Fruit fly (Drosophila melanogaster) whole organism, embryonic: ENCODE data around the gene CG13921.

Experiments
- CG10959 ChIP-seq: fragments of 200-800 bp; sonication (Bioruptor generic); IDR thresholded peaks from 2 replicates; pipeline ENCODE4 v1.3.6; 2022; ENCODE audit warnings: missing biosample characterization, missing genetic modification characterization
- CG11695 ChIP-seq: fragments of 200-800 bp; sonication (Bioruptor generic); IDR thresholded peaks from 3 replicates; pipeline ENCODE4 v1.3.6; 2022; ENCODE audit warnings: missing biosample characterization, missing genetic modification characterization
- CG14014 ChIP-seq: fragments of 200-800 bp; sonication (Bioruptor generic); IDR thresholded peaks from 2 replicates; pipeline ENCODE4 v1.3.6; 2022; ENCODE audit warnings: missing biosample characterization, missing genetic modification characterization
- CG15011 ChIP-seq: fragments of 200-800 bp; sonication (Bioruptor generic); optimal IDR thresholded peaks from 3 replicates; lab custom pipeline; 2018; ENCODE audit warnings: missing biosample characterization, mild to moderate bottlenecking, missing genetic modification characterization
- CG15696 ChIP-seq: fragments of 200-800 bp; sonication (Bioruptor generic); optimal IDR thresholded peaks from 2 replicates; lab custom pipeline; 2019; ENCODE audit warnings: missing biosample characterization, mild to moderate bottlenecking, missing genetic modification characterization, moderate library complexity
- CG17912 ChIP-seq: fragments of 200-800 bp; sonication (Bioruptor generic); optimal IDR thresholded peaks from 2 replicates; lab custom pipeline; 2018; ENCODE audit warnings: missing biosample characterization, mild to moderate bottlenecking, missing genetic modification characterization
- CG18764 ChIP-seq: fragments of 200-800 bp; sonication (Bioruptor generic); optimal IDR thresholded peaks from 3 replicates; lab custom pipeline; 2016; ENCODE audit warnings: missing biosample characterization, missing genetic modification characterization
- CG2678 ChIP-seq: fragments of 200-800 bp; sonication (Bioruptor generic); optimal IDR thresholded peaks from 3 replicates; lab custom pipeline; 2019; ENCODE audit warnings: missing biosample characterization, mild to moderate bottlenecking, missing genetic modification characterization, moderate library complexity
- CG30403 ChIP-seq: fragments of 200-800 bp; sonication (Bioruptor generic); optimal IDR thresholded peaks from 3 replicates; lab custom pipeline; 2016; ENCODE audit warnings: missing biosample characterization, missing genetic modification characterization
- CG30431 ChIP-seq: fragments of 200-800 bp; sonication (Bioruptor generic); optimal IDR thresholded peaks from 2 replicates; lab custom pipeline; 2017; ENCODE audit warnings: missing biosample characterization, missing genetic modification characterization
- CG33557 ChIP-seq: fragments of 200-800 bp; sonication (Bioruptor generic); optimal IDR thresholded peaks from 2 replicates; lab custom pipeline; 2019; ENCODE audit warnings: missing biosample characterization, mild to moderate bottlenecking, missing genetic modification characterization, moderate library complexity
- CG3407 ChIP-seq: fragments of 200-800 bp; sonication (Bioruptor generic); optimal IDR thresholded peaks from 2 replicates; lab custom pipeline; 2018; ENCODE audit warnings: missing biosample characterization, mild to moderate bottlenecking, missing genetic modification characterization
- CG7372 ChIP-seq: fragments of 200-800 bp; sonication (Bioruptor generic); IDR thresholded peaks from 2 replicates; pipeline ENCODE4 v1.3.6; 2022; ENCODE audit warnings: missing biosample characterization, missing genetic modification characterization
- CG8765 ChIP-seq: fragments of 200-800 bp; sonication (Bioruptor generic); IDR thresholded peaks from 2 replicates; pipeline ENCODE4 v1.3.6; 2022; ENCODE audit warnings: missing biosample characterization, missing genetic modification characterization
- CG8944 ChIP-seq: fragments of 200-800 bp; sonication (Bioruptor generic); optimal IDR thresholded peaks from 3 replicates; lab custom pipeline; 2016; ENCODE audit warnings: missing biosample characterization, missing genetic modification characterization
- CG9215 ChIP-seq: fragments of 200-800 bp; sonication (Bioruptor generic); IDR thresholded peaks from 2 replicates; pipeline ENCODE4 v1.3.6; 2022; ENCODE audit warnings: missing biosample characterization, missing genetic modification characterization
- CG9727 ChIP-seq: fragments of 200-800 bp; sonication (Bioruptor generic); optimal IDR thresholded peaks from 3 replicates; lab custom pipeline; 2017; ENCODE audit warnings: missing biosample characterization, mild to moderate bottlenecking, missing genetic modification characterization
- D19B ChIP-seq: fragments of 200-800 bp; sonication (Bioruptor generic); optimal IDR thresholded peaks from 2 replicates; lab custom pipeline; 2017; ENCODE audit warnings: missing biosample characterization, mild to moderate bottlenecking, missing genetic modification characterization
- Dip2 ChIP-seq: fragments of 200-800 bp; sonication (Bioruptor generic); IDR thresholded peaks from 2 replicates; pipeline ENCODE4 v1.3.6; 2022; ENCODE audit warnings: missing biosample characterization, missing genetic modification characterization
- Neu2 ChIP-seq: fragments of 200-800 bp; sonication (Bioruptor generic); optimal IDR thresholded peaks from 3 replicates; lab custom pipeline; 2016; ENCODE audit warnings: missing biosample characterization, missing genetic modification characterization, borderline replicate concordance
- PHDP ChIP-seq: fragments of 200-800 bp; sonication (Bioruptor generic); optimal IDR thresholded peaks from 3 replicates; lab custom pipeline; 2018; ENCODE audit warnings: missing biosample characterization, mild to moderate bottlenecking, missing genetic modification characterization, moderate library complexity
- Rfx ChIP-seq: fragments of 200-800 bp; sonication (Bioruptor generic); IDR thresholded peaks from 2 replicates; pipeline ENCODE4 v1.3.6; 2022; ENCODE audit warnings: missing biosample characterization, missing genetic modification characterization
- YL-1 ChIP-seq: fragments of 200-800 bp; sonication (Bioruptor generic); optimal IDR thresholded peaks from 3 replicates; lab custom pipeline; 2017; ENCODE audit warnings: missing biosample characterization, mild to moderate bottlenecking, missing genetic modification characterization
- amos ChIP-seq: fragments of 200-800 bp; sonication (Bioruptor generic); IDR thresholded peaks from 2 replicates; pipeline ENCODE4 v1.3.6; 2022; ENCODE audit warnings: missing biosample characterization, missing genetic modification characterization; ENCODE audit not compliant: partially characterized antibody
- ase ChIP-seq: fragments of 200-800 bp; sonication (Bioruptor generic); IDR thresholded peaks from 3 replicates; pipeline ENCODE4 v1.3.6; 2022; ENCODE audit warnings: missing biosample characterization, missing genetic modification characterization
- bigmax ChIP-seq: fragments of 200-800 bp; sonication (Bioruptor generic); optimal IDR thresholded peaks from 2 replicates; lab custom pipeline; 2018; ENCODE audit warnings: missing biosample characterization, mild to moderate bottlenecking, missing genetic modification characterization
- bowl ChIP-seq: fragments of 200-800 bp; sonication (Bioruptor generic); IDR thresholded peaks from 2 replicates; pipeline ENCODE4 v1.3.6; 2022; ENCODE audit warnings: missing biosample characterization, missing genetic modification characterization
- crol ChIP-seq: fragments of 200-800 bp; sonication (Bioruptor generic); IDR thresholded peaks from 2 replicates; pipeline ENCODE4 v1.3.6; 2022; ENCODE audit warnings: missing biosample characterization, missing genetic modification characterization
- disco-r ChIP-seq: fragments of 200-800 bp; sonication (Bioruptor generic); optimal IDR thresholded peaks from 2 replicates; lab custom pipeline; 2016; ENCODE audit warnings: missing biosample characterization, missing genetic modification characterization
- exex ChIP-seq: fragments of 200-800 bp; sonication (Bioruptor generic); optimal IDR thresholded peaks from 4 replicates; lab custom pipeline; 2018; ENCODE audit warnings: missing biosample characterization, mild to moderate bottlenecking, missing genetic modification characterization, moderate library complexity
- insv ChIP-seq, 2 experiments: fragments of 200-800 bp; sonication (Bioruptor generic); optimal IDR thresholded peaks; 3 replicates each; lab custom pipeline; 2016 to 2018; ENCODE audit warnings: missing biosample characterization in 2 of 2, missing genetic modification characterization in 2 of 2
- mam ChIP-seq: fragments of 200-800 bp; sonication (Bioruptor generic); optimal IDR thresholded peaks from 3 replicates; lab custom pipeline; 2016; ENCODE audit warnings: missing biosample characterization, missing genetic modification characterization
- nerfin-1 ChIP-seq: fragments of 200-800 bp; sonication (Bioruptor generic); optimal IDR thresholded peaks from 3 replicates; lab custom pipeline; 2019; ENCODE audit warnings: missing biosample characterization, mild to moderate bottlenecking, missing genetic modification characterization, moderate library complexity
- nerfin-2 ChIP-seq: fragments of 200-800 bp; sonication (Bioruptor generic); IDR thresholded peaks from 2 replicates; pipeline ENCODE4 v1.3.6; 2022; ENCODE audit warnings: missing biosample characterization, missing genetic modification characterization; ENCODE audit not compliant: partially characterized antibody
- phol ChIP-seq: fragments of 200-800 bp; sonication (Bioruptor generic); optimal IDR thresholded peaks from 3 replicates; lab custom pipeline; 2018; ENCODE audit warnings: missing biosample characterization, mild to moderate bottlenecking, missing genetic modification characterization, moderate library complexity
- pnt ChIP-seq: fragments of 200-800 bp; sonication (Bioruptor generic); optimal IDR thresholded peaks from 3 replicates; lab custom pipeline; 2016; ENCODE audit warnings: missing biosample characterization, missing genetic modification characterization
- prd ChIP-seq, 3 experiments: fragments of >200 bp in 2 of 3; fragments of 200-800 bp in 1 of 3; sonication (Bioruptor generic) in 1 of 3; optimal IDR thresholded peaks in 2 of 3; IDR thresholded peaks in 1 of 3; 2 replicates in 2 of 3; 3 replicates in 1 of 3; pipeline versions ENCODE4 v1.3.6 to Lab custom; 2017 to 2022; ENCODE audit warnings: missing biosample characterization in 1 of 3, missing genetic modification characterization in 1 of 3
- ranshi ChIP-seq: fragments of 200-800 bp; sonication (Bioruptor generic); IDR thresholded peaks from 2 replicates; pipeline ENCODE4 v1.3.6; 2022; ENCODE audit warnings: missing biosample characterization, missing genetic modification characterization
- repo ChIP-seq: fragments of 200-800 bp; sonication (Bioruptor generic); optimal IDR thresholded peaks from 2 replicates; lab custom pipeline; 2016; ENCODE audit warnings: missing biosample characterization, missing genetic modification characterization
- shn ChIP-seq: fragments of 200-800 bp; sonication (Bioruptor generic); optimal IDR thresholded peaks from 3 replicates; lab custom pipeline; 2016; ENCODE audit warnings: missing biosample characterization, missing genetic modification characterization
- sna ChIP-seq: fragments of 200-800 bp; sonication (Bioruptor generic); IDR thresholded peaks from 2 replicates; pipeline ENCODE4 v1.3.6; 2022; ENCODE audit warnings: missing biosample characterization, missing genetic modification characterization; ENCODE audit not compliant: partially characterized antibody
- sr ChIP-seq: fragments of 200-800 bp; sonication (Bioruptor generic); IDR thresholded peaks from 3 replicates; pipeline ENCODE4 v1.3.6; 2022; ENCODE audit warnings: missing biosample characterization, missing genetic modification characterization
- tin ChIP-seq: fragments of 200-800 bp; sonication (Bioruptor generic); optimal IDR thresholded peaks from 3 replicates; lab custom pipeline; 2016; ENCODE audit warnings: missing biosample characterization, missing genetic modification characterization
- tna ChIP-seq: fragments of 200-800 bp; sonication (Bioruptor generic); IDR thresholded peaks from 2 replicates; pipeline ENCODE4 v1.3.6; 2022; ENCODE audit warnings: missing biosample characterization, missing genetic modification characterization; ENCODE audit not compliant: partially characterized antibody
- twi ChIP-seq: fragments of 200-800 bp; optimal IDR thresholded peaks from 2 replicates; lab custom pipeline; 2019; ENCODE audit warnings: missing biosample characterization, mild to moderate bottlenecking, missing genetic modification characterization, moderate library complexity
- unpg ChIP-seq: fragments of 200-800 bp; sonication (Bioruptor generic); optimal IDR thresholded peaks from 3 replicates; lab custom pipeline; 2018; ENCODE audit warnings: missing biosample characterization, mild to moderate bottlenecking, missing genetic modification characterization, moderate library complexity
- zen2 ChIP-seq: fragments of 200-800 bp; sonication (Bioruptor generic); IDR thresholded peaks from 3 replicates; pipeline ENCODE4 v1.3.6; 2022; ENCODE audit warnings: missing biosample characterization, missing genetic modification characterization; ENCODE audit not compliant: partially characterized antibody

Gene CG13921

DNA sequence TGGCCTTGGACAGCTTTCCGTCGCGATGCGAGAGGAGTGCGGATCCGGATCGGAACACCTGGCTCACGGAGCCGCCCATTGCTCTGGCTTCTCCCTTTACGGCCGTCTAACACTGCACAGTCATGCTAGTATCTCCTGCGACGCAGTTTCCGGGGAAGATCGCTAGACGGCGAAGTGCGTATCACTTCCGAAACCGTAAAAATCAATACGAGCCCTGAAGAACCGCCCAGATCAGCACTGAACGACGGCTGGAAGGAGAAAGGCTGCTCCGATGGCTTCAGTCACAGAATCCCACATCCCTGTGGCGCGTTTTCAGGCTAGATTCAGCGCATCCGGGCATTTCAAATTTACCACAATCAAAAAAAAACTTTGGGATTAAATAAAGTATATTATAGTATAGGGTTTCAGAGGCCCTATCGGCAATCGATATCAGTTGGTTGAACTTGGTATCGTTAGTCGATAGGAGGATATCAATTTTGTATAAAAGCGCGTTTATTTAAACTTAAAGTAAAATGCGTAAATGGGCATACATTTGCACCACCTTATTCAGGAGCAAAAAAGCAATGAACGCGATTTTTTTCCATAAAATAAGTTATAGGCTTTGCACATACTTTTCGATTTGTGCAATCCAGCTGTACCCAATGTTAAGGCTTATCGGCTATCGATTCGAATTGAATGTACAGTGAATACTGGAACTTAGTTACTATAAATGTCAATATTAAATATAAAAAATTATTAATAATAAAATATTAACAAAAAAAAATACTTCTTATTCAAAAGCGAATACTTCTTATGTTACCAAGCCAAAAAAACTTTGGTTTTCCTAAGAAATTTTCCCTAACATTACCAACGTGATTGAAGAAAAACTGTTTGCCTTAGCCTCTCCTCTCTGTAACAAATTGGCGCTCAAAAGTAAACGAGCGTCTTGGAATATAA is 28.3 kb downstream of the CG13921 start, which contains the start of the genes CG13933 and PolD2 (continued):
- TF ChIP-seq PHDP (tag; lab: Kevin White, UChicago) (peak; percentile 99), CG9215 (GFP tag; lab: Robert Waterston, UW) (peak; percentile 92), CG30431 (GFP tag; lab: Kevin White, UChicago) (peak; percentile 95), CG15011 (GFP tag; lab: Kevin White, UChicago) (no peak), CG18764 (no peak), CG15696 (tag; lab: Kevin White, UChicago) (peak; percentile 76), prd (optimal IDR thresholded peaks at IDR 0.05; lab: Kevin White, UChicago) (no peak), prd (GFP tag; IDR thresholded peaks at IDR 0.05; lab: Robert Waterston, UW) (peak; percentile 99), tin (GFP tag; lab: Kevin White, UChicago) (peak; percentile 84), disco-r (peak; percentile 53), zen2 (peak; percentile 75; the same call in 2 of the 3 replicates), ase (GFP tag; lab: Robert Waterston, UW) (peak; percentile 92), CG10959 (GFP tag; lab: Robert Waterston, UW) (peak; percentile 93), Dip2 (GFP tag; lab: Robert Waterston, UW) (no peak), bowl (GFP tag; lab: Robert Waterston, UW) (peak; percentile 99), mam (GFP tag; lab: Kevin White, UChicago) (peak; percentile 71), CG8765 (GFP tag; lab: Robert Waterston, UW) (peak; percentile 90), Neu2 (no peak), nerfin-1 (tag; lab: Kevin White, UChicago) (no peak), exex (peak; percentile 64), twi (tag; lab: Kevin White, UChicago) (peak; percentile 96), CG30403 (GFP tag; lab: Kevin White, UChicago) (peak; percentile 92), CG7372 (GFP tag; lab: Robert Waterston, UW) (peak; percentile 93), nerfin-2 (GFP tag; lab: Robert Waterston, UW) (peak; percentile 95), phol (tag; lab: Kevin White, UChicago) (peak; percentile 88), repo (GFP tag; lab: Kevin White, UChicago) (no peak), tna (GFP tag; lab: Robert Waterston, UW) (peak; percentile 90), insv (GFP tag; optimal IDR thresholded peaks at IDR 0.05; lab: Kevin White, UChicago) (peak in 1 of 2 experiments; percentile 67), CG9727 (GFP tag; lab: Kevin White, UChicago) (peak; percentile 98), CG14014 (peak; percentile 99), D19B (GFP tag; lab: Kevin White, UChicago) (no peak), pnt (GFP tag; lab: Kevin White, UChicago) (peak; percentile 77), CG17912 (GFP tag; lab: Kevin White, UChicago) (peak; percentile 85), YL-1 (GFP tag; lab: Kevin White, UChicago) (peak; percentile 86), CG8944 (GFP tag; lab: Kevin White, UChicago) (peak; percentile 79), unpg (GFP tag; lab: Kevin White, UChicago) (peak; percentile 98), CG3407 (GFP tag; lab: Kevin White, UChicago) (peak; percentile 90), Rfx (GFP tag; lab: Robert Waterston, UW) (peak; percentile 96), CG11695 (peak; percentile 94), CG33557 (GFP tag; lab: Kevin White, UChicago) (peak; percentile 98), sna (GFP tag; lab: Robert Waterston, UW) (peak; percentile 80), amos (GFP tag; lab: Robert Waterston, UW) (peak; percentile 57; the same call in 1 of the 2 replicates), crol (GFP tag; lab: Robert Waterston, UW) (peak; percentile 82), bigmax (no peak), CG2678 (tag; lab: Kevin White, UChicago) (peak; percentile 92), sr (peak; percentile 48; the same call in 1 of the 3 replicates), ranshi (GFP tag; lab: Robert Waterston, UW) (peak; percentile 95), shn (GFP tag; lab: Kevin White, UChicago) (peak; percentile 23)
